Worm (Caenorhabditis elegans): ENCODE data around the gene his-71.

his-71 gene

ce11 chrX:7986892-7987291, 5.0 kb upstream of the his-71 start:
- TF ChIP-seq nhr-25 (tag; optimal IDR thresholded peaks at IDR 0.05) (peak; percentile 73), aly-2 (tag; optimal IDR thresholded peaks at IDR 0.05) (no peak), lsy-2 (tag; optimal IDR thresholded peaks at IDR 0.05) (peak in 1 of 2 experiments; percentile 54), blmp-1 (tag; optimal IDR thresholded peaks at IDR 0.05; ENCODE audit: insufficient read depth) (peak; percentile 44), nhr-21 (tag; optimal IDR thresholded peaks at IDR 0.05) (peak; percentile 88), unc-39 (tag; optimal IDR thresholded peaks at IDR 0.05) (no peak), fos-1 (tag; optimal IDR thresholded peaks at IDR 0.05) (peak; percentile 29), ceh-82 (tag; optimal IDR thresholded peaks at IDR 0.05) (no peak), nhr-12 (tag; optimal IDR thresholded peaks at IDR 0.05) (no peak), ZK546.5 (tag; optimal IDR thresholded peaks at IDR 0.05) (no peak), ceh-16 (tag; optimal IDR thresholded peaks at IDR 0.05) (no peak), elt-1 (tag; optimal IDR thresholded peaks at IDR 0.05) (no peak), mdl-1 (tag; optimal IDR thresholded peaks at IDR 0.05) (peak; percentile 42 to 54), R02D3.7 (tag; optimal IDR thresholded peaks at IDR 0.05) (no peak), sma-3 (GFP tag; optimal IDR thresholded peaks at IDR 0.05) (peak; percentile 93), crh-2 (tag; optimal IDR thresholded peaks at IDR 0.05) (peak; percentile 68), alr-1 (tag; optimal IDR thresholded peaks at IDR 0.05) (no peak), nhr-77 (tag; optimal IDR thresholded peaks at IDR 0.05) (no peak), sma-9 (GFP tag; optimal IDR thresholded peaks at IDR 0.05) (peak; percentile 96), sma-9 (tag; optimal IDR thresholded peaks at IDR 0.05) (no peak), egl-27 (tag; optimal IDR thresholded peaks at IDR 0.05) (peak; percentile 63), lin-39 (tag; optimal IDR thresholded peaks at IDR 0.05) (no peak), nhr-237 (tag; optimal IDR thresholded peaks at IDR 0.05) (no peak), nhr-6 (tag; optimal IDR thresholded peaks at IDR 0.05) (peak; percentile 22), nhr-11 (tag; optimal IDR thresholded peaks at IDR 0.05) (no peak), nhr-10 (tag; optimal IDR thresholded peaks at IDR 0.05) (no peak), snpc-4 (tag; optimal IDR thresholded peaks at IDR 0.05) (no peak), Y55F3AM.14 (GFP tag; optimal IDR thresholded peaks at IDR 0.05) (no peak), skn-1 (tag; optimal IDR thresholded peaks at IDR 0.05) (no peak), lin-11 (tag; optimal IDR thresholded peaks at IDR 0.05) (no peak), elt-3 (tag; optimal IDR thresholded peaks at IDR 0.05) (no peak), gmeb-1 (tag; optimal IDR thresholded peaks at IDR 0.05) (peak; percentile 68), nhr-129 (tag; optimal IDR thresholded peaks at IDR 0.05) (peak; percentile 60), F13H6.1 (tag; optimal IDR thresholded peaks at IDR 0.05) (no peak), mab-5 (tag; optimal IDR thresholded peaks at IDR 0.05) (no peak), ztf-4 (tag; optimal IDR thresholded peaks at IDR 0.05) (no peak), ztf-1 (GFP tag; conservative IDR thresholded peaks at IDR 0.05) (no peak), unc-55 (GFP tag; optimal IDR thresholded peaks at IDR 0.05) (no peak), ama-1 (optimal IDR thresholded peaks at IDR 0.05) (no peak), unc-62 (GFP tag; optimal IDR thresholded peaks at IDR 0.05) (no peak), peb-1 (tag; optimal IDR thresholded peaks at IDR 0.05) (no peak), ztf-11 (tag; optimal IDR thresholded peaks at IDR 0.05) (no peak), nhr-23 (tag; optimal IDR thresholded peaks at IDR 0.05) (no peak), zag-1 (tag; optimal IDR thresholded peaks at IDR 0.05) (no peak), sem-4 (tag; optimal IDR thresholded peaks at IDR 0.05) (no peak), mbf-1 (tag; optimal IDR thresholded peaks at IDR 0.05) (no peak), dmd-4 (tag; optimal IDR thresholded peaks at IDR 0.05) (no peak), lin-13 (GFP tag; optimal IDR thresholded peaks at IDR 0.05) (no peak), C34F6.9 (tag; optimal IDR thresholded peaks at IDR 0.05) (no peak)

Data from whole organism, L2 larva.